Fruit fly (Drosophila melanogaster) whole organism, wandering third instar larva: Measurements from ENCODE around the gene CG1271.

Source experiments
- CG32264 ChIP-seq: fragments of 200-800 bp; sonication (Bioruptor generic); optimal IDR thresholded peaks from 2 replicates; lab custom pipeline; 2016; ENCODE audit warnings: missing biosample characterization, missing genetic modification characterization
- CG9705 ChIP-seq: fragments of 200-800 bp; sonication (Bioruptor generic); optimal IDR thresholded peaks from 2 replicates; lab custom pipeline; 2018; ENCODE audit warnings: missing biosample characterization, mild to moderate bottlenecking, missing genetic modification characterization
- HLH106 ChIP-seq: fragments of 200-800 bp; optimal IDR thresholded peaks from 3 replicates; lab custom pipeline; 2019; ENCODE audit warnings: missing biosample characterization, mild to moderate bottlenecking, missing genetic modification characterization, moderate library complexity
- Hnf4 ChIP-seq: fragments of 200-800 bp; sonication (Bioruptor generic); optimal IDR thresholded peaks from 2 replicates; lab custom pipeline; 2016; ENCODE audit warnings: missing biosample characterization, mild to moderate bottlenecking, missing genetic modification characterization
- Rel ChIP-seq, 2 experiments: fragments of 200-800 bp; sonication (Bioruptor generic) in 1 of 2; optimal IDR thresholded peaks; 2 replicates in 1 of 2; 3 replicates in 1 of 2; lab custom pipeline; 2016 to 2019; ENCODE audit warnings: mild to moderate bottlenecking in 2 of 2, missing biosample characterization in 2 of 2, missing genetic modification characterization in 2 of 2, moderate library complexity in 1 of 2
- br ChIP-seq: fragments of 200-800 bp; sonication (Bioruptor generic); optimal IDR thresholded peaks from 2 replicates; lab custom pipeline; 2016; ENCODE audit warnings: missing biosample characterization, missing genetic modification characterization
- dsf ChIP-seq: sonication (Bioruptor generic); optimal IDR thresholded peaks from 2 replicates; lab custom pipeline; 2016; ENCODE audit warnings: missing biosample characterization, missing genetic modification characterization, borderline replicate concordance
- pan ChIP-seq: fragments of >200 bp; optimal IDR thresholded peaks from 2 replicates; lab custom pipeline; 2017
- psq ChIP-seq: fragments of 200-800 bp; sonication (Bioruptor generic); optimal IDR thresholded peaks from 3 replicates; lab custom pipeline; 2017; ENCODE audit warnings: missing biosample characterization, mild to moderate bottlenecking, missing genetic modification characterization, moderate library complexity
- sage ChIP-seq: fragments of 200-800 bp; sonication (Bioruptor generic); optimal IDR thresholded peaks from 2 replicates; lab custom pipeline; 2016; ENCODE audit warnings: missing biosample characterization, mild to moderate bottlenecking, missing genetic modification characterization
- usp ChIP-seq: fragments of >200 bp; optimal IDR thresholded peaks from 2 replicates; lab custom pipeline; 2017; ENCODE audit warnings: missing biosample characterization, missing genetic modification characterization

DNA sequence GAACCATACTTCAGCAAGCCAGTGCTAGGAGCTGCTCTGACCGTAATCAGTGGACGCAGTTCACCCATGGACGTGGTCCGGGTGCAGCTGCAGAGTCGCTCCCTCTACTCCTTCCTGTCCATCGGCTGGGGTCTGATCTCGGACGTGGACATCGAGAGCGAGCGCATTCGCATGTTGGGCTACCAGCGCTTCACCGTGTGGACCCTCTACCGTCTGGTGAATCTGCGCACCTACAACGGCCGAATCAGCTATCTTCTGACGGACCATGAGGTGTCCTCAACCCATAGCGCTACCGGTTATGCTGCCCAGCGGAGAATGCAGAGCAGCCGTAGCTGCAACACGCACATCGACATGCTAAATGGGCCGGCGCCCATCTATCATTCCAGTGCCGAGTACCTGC lies 3.7 kb upstream of the CG1271 start:
- TF ChIP-seq sage (GFP tag; lab: Kevin White, UChicago) = no peak
- TF ChIP-seq psq (GFP tag; lab: Kevin White, UChicago) = no peak
- TF ChIP-seq Rel (GFP tag; optimal IDR thresholded peaks at IDR 0.05; lab: Kevin White, UChicago) = no peak
- TF ChIP-seq Rel (tag; optimal IDR thresholded peaks at IDR 0.05; lab: Kevin White, UChicago) = no peak
- no peak for TF ChIP-seq Hnf4 (GFP tag; lab: Kevin White, UChicago)
- TF ChIP-seq pan (lab: Kevin White, UChicago) = no peak
- no peak for TF ChIP-seq CG32264 (GFP tag; lab: Kevin White, UChicago)
- TF ChIP-seq CG9705 (GFP tag; lab: Kevin White, UChicago) = no peak
- no peak for TF ChIP-seq br (GFP tag; lab: Kevin White, UChicago)
- TF ChIP-seq usp (GFP tag; lab: Kevin White, UChicago) = no peak
- no peak for TF ChIP-seq dsf (GFP tag; lab: Kevin White, UChicago)
- no peak for TF ChIP-seq HLH106 (tag; lab: Kevin White, UChicago)
